3 fruit fly cellular contexts compared by ENCODE assay signal in genomic region chr3L:16043782-16044352, dm6.
TF ChIP-seq lines count a peak whose summit lies in the region.

No protein-coding gene starts in this region.

- TF ChIP-seq CTCF in whole organism, embryonic (GFP tag; optimal IDR thresholded peaks at IDR 0.05; lab: Kevin White, UChicago), result no peak

TF ChIP-seq in whole organism, embryonic, 481 proteins besides CTCF, POLR2A, EP300 and RAD21 (continues in another document):
- TF ChIP-seq gce (GFP tag; IDR thresholded peaks at IDR 0.05; lab: Robert Waterston, UW) (0 out of 3 replicates have a peak, but pooled peaks have one; percentile 31), kni (GFP tag; optimal IDR thresholded peaks at IDR 0.05; lab: Kevin White, UChicago) (peak; percentile 88), Stat92E (GFP tag; optimal IDR thresholded peaks at IDR 0.05; lab: Kevin White, UChicago) (peak in 1 of 3 experiments; percentile 95), shn (GFP tag; optimal IDR thresholded peaks at IDR 0.05; lab: Kevin White, UChicago) (peak; percentile 5), abd-A (tag; optimal IDR thresholded peaks at IDR 0.05; lab: Kevin White, UChicago) (peak; percentile 68), CG1832 (GFP tag; optimal IDR thresholded peaks at IDR 0.05; lab: Kevin White, UChicago) (peak; percentile 37), Hr78 (GFP tag; optimal IDR thresholded peaks at IDR 0.05; lab: Kevin White, UChicago) (peak in 1 of 2 experiments; percentile 62), grn (GFP tag; optimal IDR thresholded peaks at IDR 0.05; lab: Kevin White, UChicago) (peak; percentile 84), oc (tag; optimal IDR thresholded peaks at IDR 0.05; lab: Kevin White, UChicago) (peak; percentile 4), D (optimal IDR thresholded peaks at IDR 0.05; lab: Kevin White, UChicago) (peak; percentile 66), D (GFP tag; optimal IDR thresholded peaks at IDR 0.05; lab: Kevin White, UChicago) (no peak), zen (tag; optimal IDR thresholded peaks at IDR 0.05; lab: Kevin White, UChicago) (peak; percentile 63), tll (GFP tag; optimal IDR thresholded peaks at IDR 0.05; lab: Kevin White, UChicago) (peak in 1 of 2 experiments; percentile 89), CG8281 (tag; optimal IDR thresholded peaks at IDR 0.05; lab: Kevin White, UChicago) (peak; percentile 34), Sry-β (GFP tag; optimal IDR thresholded peaks at IDR 0.05; lab: Kevin White, UChicago) (peak; percentile 11), Fer2 (tag; optimal IDR thresholded peaks at IDR 0.05; lab: Kevin White, UChicago) (no peak), twi (tag; optimal IDR thresholded peaks at IDR 0.05; lab: Kevin White, UChicago) (peak; percentile 11), CG18011 (GFP tag; optimal IDR thresholded peaks at IDR 0.05; lab: Kevin White, UChicago) (no peak), pan (optimal IDR thresholded peaks at IDR 0.05; lab: Kevin White, UChicago) (peak in 1 of 2 experiments; percentile 54), pan (GFP tag; optimal IDR thresholded peaks at IDR 0.05 in 1 of 2, IDR thresholded peaks at IDR 0.05 in 1 of 2) (no peak), cg (GFP tag; optimal IDR thresholded peaks at IDR 0.05; lab: Kevin White, UChicago) (peak; percentile 24), CG10543 (GFP tag; optimal IDR thresholded peaks at IDR 0.05; lab: Kevin White, UChicago) (peak; percentile 28), z (GFP tag; IDR thresholded peaks at IDR 0.05; lab: Robert Waterston, UW) (0 out of 3 replicates have a peak, but pooled peaks have one; percentile 43), CG14050 (GFP tag; IDR thresholded peaks at IDR 0.05; lab: Robert Waterston, UW) (no peak), cad (GFP tag; optimal IDR thresholded peaks at IDR 0.05; lab: Kevin White, UChicago) (peak; percentile 58), sob (GFP tag; IDR thresholded peaks at IDR 0.05; lab: Robert Waterston, UW) (no peak), org-1 (GFP tag; optimal IDR thresholded peaks at IDR 0.05; lab: Kevin White, UChicago) (no peak), HLHmδ (GFP tag; optimal IDR thresholded peaks at IDR 0.05; lab: Kevin White, UChicago) (no peak), CG12236 (GFP tag; optimal IDR thresholded peaks at IDR 0.05; lab: Kevin White, UChicago) (no peak), CG14710 (tag; optimal IDR thresholded peaks at IDR 0.05; lab: Kevin White, UChicago) (no peak)

TF ChIP-seq in whole organism, prepupa, 60 proteins besides CTCF, POLR2A, EP300 and RAD21:
- TF ChIP-seq Sox14 (GFP tag; optimal IDR thresholded peaks at IDR 0.05; lab: Kevin White, UChicago), result peak; percentile 30
- no peak for TF ChIP-seq OdsH (GFP tag; optimal IDR thresholded peaks at IDR 0.05; lab: Kevin White, UChicago)
- TF ChIP-seq eg (GFP tag; IDR thresholded peaks at IDR 0.05; lab: Robert Waterston, UW), result 0 out of 3 replicates have a peak, but pooled peaks have one; percentile 18
- TF ChIP-seq CG6163 (GFP tag; IDR thresholded peaks at IDR 0.05; lab: Robert Waterston, UW), result no peak
- peak; percentile 24 for TF ChIP-seq Eip78C (GFP tag; lab: Kevin White, UChicago)
- TF ChIP-seq svp (GFP tag; lab: Kevin White, UChicago), result peak; percentile 22
- TF ChIP-seq CG6792 (GFP tag; optimal IDR thresholded peaks at IDR 0.05; lab: Kevin White, UChicago), result no peak
- no peak for TF ChIP-seq spab (GFP tag; optimal IDR thresholded peaks at IDR 0.05; lab: Kevin White, UChicago)
- no peak for TF ChIP-seq Blimp-1 (GFP tag; optimal IDR thresholded peaks at IDR 0.05; lab: Kevin White, UChicago)

TF ChIP-seq in whole organism, wandering third instar larva, 38 proteins besides CTCF, POLR2A, EP300 and RAD21:
- no peak for TF ChIP-seq Rel (GFP tag; optimal IDR thresholded peaks at IDR 0.05; lab: Kevin White, UChicago)
- TF ChIP-seq Rel (tag; optimal IDR thresholded peaks at IDR 0.05; lab: Kevin White, UChicago), result peak; percentile 7
- TF ChIP-seq psq (GFP tag; optimal IDR thresholded peaks at IDR 0.05; lab: Kevin White, UChicago), result no peak
- TF ChIP-seq N (GFP tag; optimal IDR thresholded peaks at IDR 0.05; lab: Kevin White, UChicago), result no peak
- no peak for TF ChIP-seq CG9705 (GFP tag; optimal IDR thresholded peaks at IDR 0.05; lab: Kevin White, UChicago)
- TF ChIP-seq Vsx2 (GFP tag; optimal IDR thresholded peaks at IDR 0.05; lab: Kevin White, UChicago; ENCODE audit: partially characterized antibody), result no peak
- no peak for TF ChIP-seq Hnf4 (GFP tag; optimal IDR thresholded peaks at IDR 0.05; lab: Kevin White, UChicago)
- TF ChIP-seq brk (GFP tag; optimal IDR thresholded peaks at IDR 0.05; lab: Kevin White, UChicago), result no peak
